Fruit fly (Drosophila melanogaster) whole organism, pupa: ENCODE measurements around the gene CG10903.
A peak's percentile ranks its signal among the peaks of the same experiment; 100 is the strongest.

ENCODE experiments used
- CG10348 ChIP-seq: fragments of 200-800 bp; sonication (Bioruptor generic); IDR thresholded peaks from 2 replicates; pipeline ENCODE4 v1.3.6; 2022; ENCODE audit warnings: missing biosample characterization, missing genetic modification characterization
- CG12605 ChIP-seq: fragments of 200-800 bp; sonication (Bioruptor generic); IDR thresholded peaks from 2 replicates; pipeline ENCODE4 v1.3.6; 2022; ENCODE audit warnings: missing biosample characterization, missing genetic modification characterization
- CG13204 ChIP-seq: fragments of 200-800 bp; sonication (Bioruptor generic); optimal IDR thresholded peaks from 2 replicates; lab custom pipeline; 2018; ENCODE audit warnings: missing biosample characterization, mild to moderate bottlenecking, missing genetic modification characterization, moderate library complexity
- CG14655 ChIP-seq: fragments of 200-800 bp; sonication (Bioruptor generic); optimal IDR thresholded peaks from 3 replicates; lab custom pipeline; 2017; ENCODE audit warnings: mild to moderate bottlenecking, missing biosample characterization, missing genetic modification reagents, missing genetic modification characterization
- CG15710 ChIP-seq: fragments of 200-800 bp; sonication (Bioruptor generic); optimal IDR thresholded peaks from 2 replicates; lab custom pipeline; 2018; ENCODE audit warnings: missing biosample characterization, mild to moderate bottlenecking, missing genetic modification characterization, moderate library complexity
- CG17806 ChIP-seq: fragments of 200-800 bp; sonication (Bioruptor generic); optimal IDR thresholded peaks from 2 replicates; lab custom pipeline; 2018; ENCODE audit warnings: missing biosample characterization, mild to moderate bottlenecking, missing genetic modification characterization, moderate library complexity
- CG32121 ChIP-seq: fragments of 200-800 bp; sonication (Bioruptor generic); IDR thresholded peaks from 2 replicates; pipeline ENCODE4 v1.3.6; 2022; ENCODE audit warnings: missing biosample characterization, missing genetic modification characterization
- CG34367 ChIP-seq: fragments of 200-800 bp; sonication (Bioruptor generic); optimal IDR thresholded peaks from 2 replicates; lab custom pipeline; 2018; ENCODE audit warnings: missing biosample characterization, mild to moderate bottlenecking, missing genetic modification characterization
- CG4496 ChIP-seq: fragments of 200-800 bp; sonication (Bioruptor generic); IDR thresholded peaks from 3 replicates; pipeline ENCODE4 v1.3.6; 2022; ENCODE audit warnings: missing biosample characterization, missing genetic modification characterization
- CG8159 ChIP-seq: fragments of 200-800 bp; sonication (Bioruptor generic); optimal IDR thresholded peaks from 3 replicates; lab custom pipeline; 2018; ENCODE audit warnings: missing biosample characterization, mild to moderate bottlenecking, missing genetic modification characterization, moderate library complexity
- CG8301 ChIP-seq: fragments of 200-800 bp; sonication (Bioruptor generic); optimal IDR thresholded peaks from 2 replicates; lab custom pipeline; 2018; ENCODE audit warnings: missing biosample characterization, mild to moderate bottlenecking, missing genetic modification characterization
- CG9948 ChIP-seq: fragments of 200-800 bp; sonication (Bioruptor generic); optimal IDR thresholded peaks from 2 replicates; lab custom pipeline; 2018; ENCODE audit warnings: missing biosample characterization, mild to moderate bottlenecking, missing genetic modification characterization, moderate library complexity
- D1 ChIP-seq: fragments of 200-800 bp; sonication (Bioruptor generic); optimal IDR thresholded peaks from 2 replicates; lab custom pipeline; 2018; ENCODE audit warnings: missing biosample characterization, mild to moderate bottlenecking, missing genetic modification characterization, moderate library complexity
- EcR ChIP-seq: fragments of 200-800 bp; sonication (Bioruptor generic); optimal IDR thresholded peaks from 3 replicates; lab custom pipeline; 2019; ENCODE audit warnings: missing biosample characterization, missing genetic modification characterization, mild to moderate bottlenecking, moderate library complexity, missing genetic modification reagents
- Ets98B ChIP-seq: fragments of 200-800 bp; sonication (Bioruptor generic); IDR thresholded peaks from 2 replicates; pipeline ENCODE4 v1.3.6; 2022; ENCODE audit warnings: missing biosample characterization, missing genetic modification characterization
- Pif1A ChIP-seq: fragments of 200-800 bp; sonication (Bioruptor generic); optimal IDR thresholded peaks from 3 replicates; lab custom pipeline; 2016; ENCODE audit warnings: missing biosample characterization, missing genetic modification characterization
- Pif1B ChIP-seq: fragments of 200-800 bp; sonication (Bioruptor generic); optimal IDR thresholded peaks from 3 replicates; lab custom pipeline; 2016; ENCODE audit warnings: missing biosample characterization, missing genetic modification characterization
- Snoo ChIP-seq: fragments of 200-800 bp; sonication (Bioruptor generic); optimal IDR thresholded peaks from 3 replicates; lab custom pipeline; 2017; ENCODE audit warnings: missing biosample characterization, mild to moderate bottlenecking, missing genetic modification characterization, inconsistent platforms
- fd96Ca ChIP-seq: fragments of 200-800 bp; sonication (Bioruptor generic); IDR thresholded peaks from 3 replicates; pipeline ENCODE4 v1.3.6; 2022; ENCODE audit warnings: missing biosample characterization, missing genetic modification characterization
- gl ChIP-seq: fragments of 200-800 bp; sonication (Bioruptor generic); optimal IDR thresholded peaks from 2 replicates; lab custom pipeline; 2018; ENCODE audit warnings: missing biosample characterization, mild to moderate bottlenecking, missing genetic modification characterization
- rn ChIP-seq: fragments of 200-800 bp; sonication (Bioruptor generic); IDR thresholded peaks from 2 replicates; pipeline ENCODE4 v1.3.6; 2022; ENCODE audit warnings: missing biosample characterization, missing genetic modification characterization

CG10903 gene

DNA sequence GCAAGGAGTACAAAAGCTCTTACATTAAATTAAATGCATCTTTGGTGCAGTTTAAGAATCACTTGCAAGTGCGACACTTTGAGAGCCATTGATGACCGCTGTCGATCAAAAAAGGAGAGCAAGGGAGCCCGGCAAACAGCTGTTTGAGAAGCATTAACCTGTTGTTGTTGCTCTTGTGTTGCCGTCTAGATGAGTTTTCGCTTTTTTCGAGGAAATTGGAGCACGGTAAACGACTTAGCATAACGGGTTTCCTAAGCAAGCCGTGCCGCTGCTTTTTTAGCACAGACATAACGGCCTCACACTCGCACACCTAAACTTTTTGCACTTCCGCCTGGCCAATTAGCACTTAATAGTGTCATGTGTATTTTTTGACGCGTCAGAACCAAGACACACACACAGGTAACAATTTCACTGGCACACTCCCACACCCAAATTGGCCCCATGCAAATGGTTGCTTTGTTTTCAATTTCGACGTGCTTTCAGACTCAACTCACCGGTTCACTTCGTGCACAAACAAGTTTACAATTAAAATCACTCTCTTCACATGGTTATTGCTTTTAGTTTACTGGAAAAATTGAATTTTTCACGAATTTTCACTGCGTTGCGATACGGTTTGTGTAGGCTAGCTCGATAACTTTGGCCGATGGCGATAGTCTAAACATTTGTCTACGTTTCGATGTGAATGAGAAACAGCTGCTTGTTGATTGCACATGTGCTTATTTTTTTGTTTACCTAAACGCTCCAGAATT lies at the start of gene CG10903, which contains the start of gene CG2747:
Gene CG10903, plus strand, starts transcription at position 261 of the 749 bp plus-strand sequence.
Gene CG2747, minus strand, starts transcription at position 640 of the 749 bp plus-strand sequence.
- TF ChIP-seq Pif1A (GFP tag; lab: Kevin White, UChicago) (no peak), EcR (GFP tag; lab: Kevin White, UChicago) (peak; percentile 43), CG4496 (GFP tag; lab: Robert Waterston, UW) (peak; percentile 41; the same call in 1 of the 3 replicates), CG14655 (GFP tag; lab: Kevin White, UChicago) (no peak)

DNA sequence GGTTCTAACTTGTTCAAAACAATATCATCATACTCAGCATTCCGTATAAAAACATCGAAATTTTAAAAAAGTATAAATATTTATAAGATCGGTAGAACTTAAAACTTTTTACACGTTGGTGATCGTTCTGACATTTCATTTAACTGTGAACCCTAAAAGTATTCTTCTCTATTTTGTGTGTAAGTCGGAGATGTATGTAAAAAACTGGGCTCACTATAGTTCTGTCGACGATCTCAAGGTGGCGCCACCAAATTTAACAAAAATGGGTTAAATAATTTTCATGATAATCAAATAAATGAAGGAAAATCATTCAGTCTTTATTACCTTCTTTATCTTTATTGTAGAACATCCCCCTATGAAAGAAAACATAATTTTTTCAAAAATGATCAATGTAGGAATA lies 48.8 kb upstream of the CG10903 start:
- TF ChIP-seq CG12605 (GFP tag; lab: Robert Waterston, UW) (no peak), gl (tag; lab: Kevin White, UChicago) (no peak), CG17806 (tag; lab: Kevin White, UChicago) (no peak), CG9948 (tag; lab: Kevin White, UChicago) (no peak), Ets98B (GFP tag; lab: Robert Waterston, UW) (no peak), EcR (GFP tag; lab: Kevin White, UChicago) (no peak), D1 (tag; lab: Kevin White, UChicago) (peak; percentile 83), CG14655 (GFP tag; lab: Kevin White, UChicago) (no peak), CG34367 (no peak)
- TF ChIP-seq, all 21 proteins: peak for 1

DNA sequence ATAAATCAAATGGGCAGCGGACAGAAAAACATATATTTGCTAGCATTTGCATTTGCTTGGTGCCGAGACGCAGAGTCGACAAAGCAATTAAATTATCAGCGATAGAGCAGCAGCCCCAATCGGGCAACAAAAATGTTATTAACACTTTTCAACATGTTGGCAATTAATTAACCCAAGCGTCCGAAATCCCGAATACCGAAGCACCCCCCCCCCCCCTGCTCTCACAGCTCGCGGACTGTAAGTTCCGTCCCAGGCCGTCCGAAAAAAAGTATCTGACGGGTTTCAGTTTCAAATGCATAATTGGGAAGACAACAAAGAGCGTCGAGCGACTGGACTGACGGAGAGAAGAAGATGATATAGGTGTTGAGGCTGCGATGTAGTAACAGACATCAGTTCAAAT lies 40.0 kb upstream of the CG10903 start:
- TF ChIP-seq CG12605 (GFP tag; lab: Robert Waterston, UW) (no peak), CG13204 (no peak), CG32121 (GFP tag; lab: Robert Waterston, UW) (no peak), gl (tag; lab: Kevin White, UChicago) (no peak), Ets98B (GFP tag; lab: Robert Waterston, UW) (no peak), fd96Ca (GFP tag; lab: Robert Waterston, UW) (no peak), CG8159 (tag; lab: Kevin White, UChicago) (no peak), rn (GFP tag; lab: Robert Waterston, UW) (no peak), CG10348 (GFP tag; lab: Robert Waterston, UW) (no peak)

DNA sequence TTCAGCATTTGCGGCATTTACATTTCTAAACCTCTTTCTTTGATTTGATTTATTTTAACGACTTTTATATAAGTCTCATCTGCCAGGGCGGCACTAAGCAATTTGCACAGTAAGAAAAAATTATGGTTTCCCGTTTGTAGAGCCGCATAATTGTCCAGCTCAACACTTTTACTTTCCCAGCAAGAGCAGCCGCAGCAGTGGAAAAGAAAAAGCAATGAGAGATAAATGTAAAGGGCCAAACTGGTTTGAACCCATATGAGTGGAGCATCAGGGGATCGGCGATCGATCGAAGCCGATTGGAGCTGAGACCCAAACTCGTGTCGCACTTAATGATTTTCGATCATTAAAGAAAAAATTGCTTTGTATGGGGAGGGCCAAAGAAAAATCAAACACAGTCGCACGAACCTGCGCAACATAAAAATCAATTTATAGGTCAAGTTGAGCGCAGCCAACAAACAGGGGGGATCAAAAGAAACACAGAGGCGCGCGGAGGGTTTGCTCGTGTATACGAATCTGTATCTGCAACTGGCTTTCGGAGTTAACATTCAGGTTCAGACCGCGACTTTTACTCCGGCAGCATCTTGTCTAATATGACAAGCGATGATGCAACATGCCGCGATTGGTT lies 39.3 kb upstream of the CG10903 start:
- TF ChIP-seq gl (tag; lab: Kevin White, UChicago): no peak
- TF ChIP-seq CG14655 (GFP tag; lab: Kevin White, UChicago): no peak
- peak; percentile 13 for TF ChIP-seq EcR (GFP tag; lab: Kevin White, UChicago)
- no peak for TF ChIP-seq CG9948 (tag; lab: Kevin White, UChicago)
- TF ChIP-seq CG17806 (tag; lab: Kevin White, UChicago): no peak
- no peak for TF ChIP-seq D1 (tag; lab: Kevin White, UChicago)
- TF ChIP-seq fd96Ca (GFP tag; lab: Robert Waterston, UW): 0 out of 3 replicates have a peak, but pooled peaks have one; percentile 14
- no peak for TF ChIP-seq CG15710 (tag; lab: Kevin White, UChicago)
- no peak for TF ChIP-seq CG8301 (tag; lab: Kevin White, UChicago)
- TF ChIP-seq Ets98B (GFP tag; lab: Robert Waterston, UW): no peak
- TF ChIP-seq CG34367: no peak

DNA sequence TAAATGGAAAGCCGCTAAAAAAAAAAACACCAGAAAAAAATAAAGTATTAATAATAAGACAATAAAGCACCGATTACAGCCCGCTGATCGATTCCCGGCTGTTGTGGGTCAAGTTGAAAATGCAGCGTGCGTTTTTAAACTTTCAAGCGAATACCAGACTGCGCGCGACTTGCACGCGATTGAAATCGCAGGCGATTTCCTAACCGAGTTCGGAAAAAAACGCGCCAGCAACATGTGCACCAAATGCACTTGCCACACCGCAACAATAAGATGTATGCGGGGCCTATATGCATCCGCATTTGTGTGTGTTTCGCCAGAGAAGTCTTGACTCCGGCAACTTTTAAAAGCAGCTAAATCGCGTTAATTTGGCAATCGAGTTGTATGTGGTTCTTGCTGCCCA lies 38.8 kb upstream of the CG10903 start:
- TF ChIP-seq CG4496 (GFP tag; lab: Robert Waterston, UW) (0 out of 3 replicates have a peak, but pooled peaks have one; percentile 8), CG34367 (no peak)

DNA sequence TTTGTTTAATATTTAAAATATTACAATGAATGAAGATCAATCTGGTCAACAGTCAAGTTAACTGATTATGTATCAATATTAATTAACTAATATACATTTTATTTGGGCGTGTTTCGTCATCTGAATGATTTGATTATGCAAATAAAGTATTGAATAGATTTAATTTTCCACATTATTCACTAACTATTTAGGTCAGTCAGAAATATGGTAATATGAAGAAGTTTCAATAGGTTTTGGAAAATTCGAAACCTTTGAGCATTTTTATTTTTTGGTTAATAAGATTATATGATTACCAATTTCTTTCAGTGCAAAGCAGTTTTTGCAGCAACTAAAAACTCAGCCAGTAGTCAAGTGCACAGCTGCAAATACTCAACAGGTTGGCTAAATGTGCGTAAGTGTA lies 38.1 kb upstream of the CG10903 start:
- TF ChIP-seq CG4496 (GFP tag; lab: Robert Waterston, UW) (peak; percentile 55; the same call in 2 of the 3 replicates), fd96Ca (GFP tag; lab: Robert Waterston, UW) (no peak), CG8301 (tag; lab: Kevin White, UChicago) (peak; percentile 48), Pif1B (no peak), Snoo (tag; lab: Kevin White, UChicago) (no peak), CG17806 (tag; lab: Kevin White, UChicago) (no peak), CG10348 (GFP tag; lab: Robert Waterston, UW) (no peak), rn (GFP tag; lab: Robert Waterston, UW) (no peak), CG15710 (tag; lab: Kevin White, UChicago) (no peak), Pif1A (GFP tag; lab: Kevin White, UChicago) (no peak), CG14655 (GFP tag; lab: Kevin White, UChicago) (peak; percentile 38), CG34367 (no peak), EcR (GFP tag; lab: Kevin White, UChicago) (no peak), CG12605 (GFP tag; lab: Robert Waterston, UW) (no peak), D1 (tag; lab: Kevin White, UChicago) (no peak), gl (tag; lab: Kevin White, UChicago) (no peak), CG9948 (tag; lab: Kevin White, UChicago) (no peak), CG13204 (no peak), CG8159 (tag; lab: Kevin White, UChicago) (peak; percentile 7), CG32121 (GFP tag; lab: Robert Waterston, UW) (peak; percentile 24; the same call in 1 of the 2 replicates), Ets98B (GFP tag; lab: Robert Waterston, UW) (no peak)
